Fruit fly (Drosophila melanogaster): ENCODE results near the gene m.

The m gene

DNA sequence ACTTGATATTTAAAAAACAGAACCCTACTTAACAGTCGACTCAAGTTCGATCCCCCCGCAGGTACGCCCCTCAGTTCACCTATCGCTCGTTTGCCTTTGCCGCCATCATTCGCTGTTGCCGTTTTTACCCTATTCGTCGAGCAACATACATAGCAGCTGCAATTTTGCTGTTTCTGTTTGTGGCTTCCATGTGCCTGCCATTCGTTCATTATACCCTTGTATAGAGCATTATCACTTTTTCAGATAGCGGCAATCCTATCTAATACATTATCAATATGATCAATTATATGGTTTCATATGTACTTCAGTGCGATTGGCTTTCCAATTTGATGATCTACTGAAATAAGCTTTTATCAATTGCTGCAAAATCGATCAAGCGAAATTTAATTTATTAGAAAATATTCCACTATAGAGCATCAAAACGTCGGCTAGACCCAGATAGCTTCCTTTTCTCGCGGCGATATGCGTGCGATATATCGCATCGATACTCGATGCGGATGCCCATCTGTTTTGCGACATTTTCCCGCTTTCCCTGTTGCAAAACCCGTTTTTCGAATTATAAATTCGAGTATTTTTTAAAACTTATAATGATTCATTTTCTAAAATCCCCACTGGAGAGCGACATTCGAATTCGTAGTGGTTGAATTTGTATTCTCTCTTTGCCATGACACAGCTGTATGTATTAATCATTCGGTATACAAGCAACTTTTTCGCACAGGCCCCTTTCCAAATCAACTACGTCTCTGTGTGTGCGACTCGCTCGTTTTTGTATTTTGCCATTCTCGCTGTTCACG lies 37.9 kb upstream of the m start (continued):
- TF ChIP-seq CG9932 (GFP tag; IDR thresholded peaks at IDR 0.05) (peak; percentile 70), NC2α (GFP tag; optimal IDR thresholded peaks at IDR 0.05) (peak; percentile 77), CG6813 (GFP tag; optimal IDR thresholded peaks at IDR 0.05) (peak; percentile 81), mam (GFP tag; optimal IDR thresholded peaks at IDR 0.05) (peak; percentile 89), Mrtf (GFP tag; IDR thresholded peaks at IDR 0.05) (peak; percentile 81), bab2 (GFP tag; optimal IDR thresholded peaks at IDR 0.05) (peak; percentile 81), Mad (GFP tag; optimal IDR thresholded peaks at IDR 0.05) (peak; percentile 83), nau (GFP tag; optimal IDR thresholded peaks at IDR 0.05) (peak; percentile 74), Aef1 (GFP tag; IDR thresholded peaks at IDR 0.05) (peak; percentile 71), Dip3 (GFP tag; optimal IDR thresholded peaks at IDR 0.05) (peak; percentile 83), chinmo (GFP tag; IDR thresholded peaks at IDR 0.05; ENCODE audit: partially characterized antibody) (peak; percentile 50; the same call in 1 of the 4 replicates), CG1792 (GFP tag; optimal IDR thresholded peaks at IDR 0.05) (peak; percentile 79), CG10321 (GFP tag; IDR thresholded peaks at IDR 0.05) (peak; percentile 23; the same call in 1 of the 2 replicates), CG1529 (GFP tag; optimal IDR thresholded peaks at IDR 0.05) (peak; percentile 84), CG15011 (GFP tag; optimal IDR thresholded peaks at IDR 0.05) (peak; percentile 77), CG16815 (GFP tag; optimal IDR thresholded peaks at IDR 0.05) (peak; percentile 86), Optix (GFP tag; IDR thresholded peaks at IDR 0.05) (peak; percentile 58; the same call in 2 of the 3 replicates), Taf1 (GFP tag; IDR thresholded peaks at IDR 0.05) (no peak; the same call in 1 of the 2 replicates), PHDP (tag; optimal IDR thresholded peaks at IDR 0.05) (peak; percentile 88), CG16813 (GFP tag; IDR thresholded peaks at IDR 0.05; ENCODE audit: partially characterized antibody) (peak; percentile 46; the same call in 2 of the 3 replicates), CG3838 (GFP tag; optimal IDR thresholded peaks at IDR 0.05) (peak; percentile 44), fd64A (GFP tag; optimal IDR thresholded peaks at IDR 0.05) (peak; percentile 72), ham (GFP tag; IDR thresholded peaks at IDR 0.05) (peak; percentile 74), vfl (GFP tag; optimal IDR thresholded peaks at IDR 0.05) (peak; percentile 77), MESR4 (GFP tag; optimal IDR thresholded peaks at IDR 0.05) (peak; percentile 19), CG11723 (GFP tag; optimal IDR thresholded peaks at IDR 0.05) (peak; percentile 71), bcd (GFP tag; optimal IDR thresholded peaks at IDR 0.05) (peak; percentile 91), vnd (GFP tag; IDR thresholded peaks at IDR 0.05; ENCODE audit: partially characterized antibody) (peak; percentile 58), CG12104 (GFP tag; optimal IDR thresholded peaks at IDR 0.05) (peak; percentile 78), CG13775 (GFP tag; optimal IDR thresholded peaks at IDR 0.05) (peak; percentile 85), CG16779 (GFP tag; IDR thresholded peaks at IDR 0.05) (0 out of 2 replicates have a peak, but pooled peaks have one; percentile 3), Hey (tag; optimal IDR thresholded peaks at IDR 0.05) (peak; percentile 3), crol (GFP tag; IDR thresholded peaks at IDR 0.05) (peak; percentile 77), CG31388 (GFP tag; optimal IDR thresholded peaks at IDR 0.05) (peak; percentile 82), kay (GFP tag; optimal IDR thresholded peaks at IDR 0.05) (peak; percentile 79), CG30403 (GFP tag; optimal IDR thresholded peaks at IDR 0.05) (peak; percentile 90), twi (tag; optimal IDR thresholded peaks at IDR 0.05) (peak; percentile 91), Bgb (GFP tag; IDR thresholded peaks at IDR 0.05; ENCODE audit: partially characterized antibody) (peak; percentile 51), CG18476 (GFP tag; optimal IDR thresholded peaks at IDR 0.05) (peak; percentile 85), Doc3 (GFP tag; IDR thresholded peaks at IDR 0.05; ENCODE audit: partially characterized antibody) (peak; percentile 58), Blimp-1 (GFP tag; optimal IDR thresholded peaks at IDR 0.05) (peak; percentile 81), Abd-B (GFP tag; optimal IDR thresholded peaks at IDR 0.05) (peak; percentile 89), MBD-R2 (GFP tag; IDR thresholded peaks at IDR 0.05) (peak; percentile 31; the same call in 1 of the 2 replicates), CG13287 (GFP tag; IDR thresholded peaks at IDR 0.05; ENCODE audit: partially characterized antibody) (peak; percentile 75), fd96Cb (tag; optimal IDR thresholded peaks at IDR 0.05) (peak; percentile 91), pfk (GFP tag; optimal IDR thresholded peaks at IDR 0.05) (peak; percentile 50), gsb (GFP tag; IDR thresholded peaks at IDR 0.05) (peak; percentile 73), Adf1 (GFP tag; IDR thresholded peaks at IDR 0.05) (peak; percentile 71)
